Worm (Caenorhabditis elegans) whole organism, early embryonic: ENCODE measurements around the gene Y43F8B.22.

Experiments
- B0310.2 ChIP-seq: sonication (generic microtip); optimal IDR thresholded peaks from 2 replicates; lab custom pipeline; 2016; ENCODE audit warnings: mild to moderate bottlenecking, missing genetic modification characterization, missing compliant biosample characterization
- F13C5.2 ChIP-seq: sonication (generic microtip); optimal IDR thresholded peaks from 2 replicates; lab custom pipeline; 2017; ENCODE audit warnings: mild to moderate bottlenecking, missing genetic modification characterization, inconsistent platforms, missing compliant biosample characterization
- aly-1 ChIP-seq: sonication (generic microtip); optimal IDR thresholded peaks from 2 replicates; lab custom pipeline; 2016; ENCODE audit warnings: missing genetic modification characterization, missing compliant biosample characterization
- ama-1 ChIP-seq: fragments of 150-350 bp; optimal IDR thresholded peaks from 2 replicates; lab custom pipeline; 2014
- ceh-13 ChIP-seq: fragments of 200-800 bp; sonication (Bioruptor generic); optimal IDR thresholded peaks from 2 replicates; lab custom pipeline; 2018; ENCODE audit warnings: mild to moderate bottlenecking, missing genetic modification characterization, missing compliant biosample characterization
- ceh-36 ChIP-seq: sonication (generic microtip); optimal IDR thresholded peaks from 2 replicates; lab custom pipeline; 2016; ENCODE audit warnings: missing genetic modification characterization, inconsistent platforms, missing compliant biosample characterization
- ets-7 ChIP-seq: sonication (generic microtip); optimal IDR thresholded peaks from 2 replicates; lab custom pipeline; 2016; ENCODE audit warnings: missing genotype, missing genetic modification characterization, missing compliant biosample characterization
- flt-1 ChIP-seq: fragments of 200-800 bp; sonication (Bioruptor generic); IDR thresholded peaks from 2 replicates; pipeline ENCODE4 v1.3.6; 2022; ENCODE audit warnings: missing genetic modification characterization, missing compliant biosample characterization
- hmbx-1 ChIP-seq: sonication (generic microtip); optimal IDR thresholded peaks from 2 replicates; lab custom pipeline; 2016; ENCODE audit warnings: mild to moderate bottlenecking, missing genetic modification characterization, missing compliant biosample characterization
- hmg-4 ChIP-seq: fragments of 200-800 bp; sonication (Bioruptor generic); optimal IDR thresholded peaks from 2 replicates; lab custom pipeline; 2018; ENCODE audit warnings: mild to moderate bottlenecking, missing genetic modification characterization, missing compliant biosample characterization
- hnd-1 ChIP-seq: sonication (generic microtip); optimal IDR thresholded peaks from 2 replicates; lab custom pipeline; 2016; ENCODE audit warnings: missing genetic modification characterization, missing compliant biosample characterization
- pes-1 ChIP-seq: fragments of 200-800 bp; sonication (Bioruptor generic); IDR thresholded peaks from 2 replicates; pipeline ENCODE4 v1.3.6; 2022; ENCODE audit warnings: missing genetic modification reagents, missing genetic modification characterization, missing compliant biosample characterization
- scrt-1 ChIP-seq: fragments of 200-800 bp; sonication (Bioruptor generic); IDR thresholded peaks from 2 replicates; pipeline ENCODE4 v1.3.6; 2022; ENCODE audit warnings: missing genetic modification characterization, missing compliant biosample characterization
- sea-1 ChIP-seq: fragments of 200-800 bp; sonication (Bioruptor generic); conservative IDR thresholded peaks from 2 replicates; pipeline ENCODE4 v1.3.6; 2022; ENCODE audit warnings: missing genetic modification characterization, missing compliant biosample characterization
- tbx-11 ChIP-seq: fragments of 200-800 bp; sonication (Bioruptor generic); IDR thresholded peaks from 2 replicates; pipeline ENCODE4 v1.3.6; 2022; ENCODE audit warnings: missing genetic modification characterization, missing compliant biosample characterization
- tbx-37 ChIP-seq: fragments of 200-800 bp; sonication (Bioruptor generic); conservative IDR thresholded peaks from 2 replicates; pipeline ENCODE4 v1.3.6; 2022; ENCODE audit warnings: missing genetic modification reagents, missing genetic modification characterization, missing compliant biosample characterization
- tra-4 ChIP-seq: sonication (generic microtip); optimal IDR thresholded peaks from 2 replicates; lab custom pipeline; 2017; ENCODE audit warnings: missing genetic modification characterization, missing compliant biosample characterization

Y43F8B.22 gene

DNA sequence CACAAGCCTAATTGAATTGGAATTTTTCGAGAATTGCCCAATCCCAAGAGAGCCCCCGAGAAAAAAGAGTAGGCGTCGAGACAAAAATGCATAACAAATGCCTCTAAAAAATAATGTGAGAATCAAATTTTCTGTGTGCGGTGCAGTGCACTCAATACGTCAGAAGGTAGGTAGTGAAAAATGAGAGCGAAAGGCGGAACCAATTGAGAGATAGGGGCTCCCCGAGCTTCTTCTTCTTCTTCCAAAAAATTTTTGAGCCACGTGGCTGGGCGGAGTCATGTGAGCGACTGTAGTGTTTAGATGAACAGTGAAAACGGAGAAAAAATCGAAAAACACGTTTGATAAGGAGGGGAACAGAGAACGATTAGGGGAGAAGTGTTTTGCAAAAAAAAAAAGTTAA lies 41.9 kb downstream of the Y43F8B.22 start:
- TF ChIP-seq ceh-36 (tag; lab: Kevin White, UChicago) (no peak), ama-1 (lab: Kevin White, UChicago) (no peak), sea-1 (GFP tag; lab: Robert Waterston, UW) (no peak), pes-1 (GFP tag; lab: Robert Waterston, UW) (no peak), hmg-4 (no peak), F13C5.2 (tag; lab: Kevin White, UChicago) (no peak)

ce11 chrV:19526197-19526596 lies 43.6 kb downstream of the Y43F8B.22 start:
- TF ChIP-seq tbx-11 (GFP tag; lab: Robert Waterston, UW) (no peak), pes-1 (GFP tag; lab: Robert Waterston, UW) (no peak), tbx-37 (GFP tag; lab: Robert Waterston, UW) (no peak), ceh-13 (GFP tag; lab: Kevin White, UChicago) (no peak), B0310.2 (tag; lab: Kevin White, UChicago) (no peak), tra-4 (tag; lab: Kevin White, UChicago) (no peak), ceh-36 (tag; lab: Kevin White, UChicago) (no peak), hmg-4 (no peak), F13C5.2 (tag; lab: Kevin White, UChicago) (no peak), hnd-1 (tag; lab: Kevin White, UChicago) (no peak), ets-7 (tag; lab: Kevin White, UChicago) (no peak), hmbx-1 (tag; lab: Kevin White, UChicago) (no peak), sea-1 (GFP tag; lab: Robert Waterston, UW) (no peak)

DNA sequence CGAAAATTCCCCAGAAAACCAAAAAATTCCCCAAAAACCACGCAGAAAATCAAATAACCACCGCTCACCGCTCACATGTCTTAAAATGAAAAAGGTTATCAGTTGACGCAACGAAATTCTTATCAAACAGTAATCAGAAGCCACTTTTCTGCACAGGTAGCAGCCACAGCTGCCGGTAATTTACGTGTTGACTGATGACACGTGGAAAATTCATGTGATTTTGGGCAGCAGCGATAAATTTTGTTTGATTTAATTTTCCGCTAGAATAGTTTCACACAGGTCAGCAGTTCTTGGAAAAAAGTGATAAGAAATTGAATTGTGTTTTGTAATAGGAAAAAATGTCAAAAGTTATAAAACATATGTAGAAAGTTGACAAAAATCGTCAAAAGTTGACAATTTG lies 44.9 kb downstream of the Y43F8B.22 start:
- TF ChIP-seq scrt-1: no peak
- no peak for TF ChIP-seq tra-4 (tag; lab: Kevin White, UChicago)
- no peak for TF ChIP-seq flt-1 (GFP tag; lab: Robert Waterston, UW)
- no peak for TF ChIP-seq tbx-37 (GFP tag; lab: Robert Waterston, UW)
- no peak for TF ChIP-seq ceh-36 (tag; lab: Kevin White, UChicago)
- TF ChIP-seq F13C5.2 (tag; lab: Kevin White, UChicago): no peak
- no peak for TF ChIP-seq aly-1
- TF ChIP-seq tbx-11 (GFP tag; lab: Robert Waterston, UW): no peak

DNA sequence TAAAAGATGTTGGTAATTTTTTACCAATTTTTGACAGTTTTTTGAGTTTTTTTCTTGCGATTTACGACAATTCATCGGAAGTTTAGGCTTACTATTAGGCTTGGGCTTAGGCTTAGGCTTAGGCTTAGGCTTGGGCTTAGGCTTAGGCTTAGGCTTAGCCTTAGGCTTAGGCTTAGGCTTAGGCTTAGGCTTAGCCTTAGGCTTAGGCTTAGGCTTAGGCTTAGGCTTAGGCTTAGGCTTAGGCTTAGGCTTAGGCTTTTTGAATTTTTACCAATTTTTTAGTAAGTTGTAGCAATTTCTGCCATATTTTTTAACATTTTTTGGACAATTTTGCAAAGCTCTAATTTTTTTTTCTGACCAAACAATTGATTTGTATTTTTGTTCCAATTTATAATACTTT lies 45.9 kb downstream of the Y43F8B.22 start:
- peak; percentile 70 for TF ChIP-seq ceh-36 (tag; lab: Kevin White, UChicago)

ce11 chrV:19529168-19529567 lies 46.5 kb downstream of the Y43F8B.22 start:
- no peak for TF ChIP-seq tra-4 (tag; lab: Kevin White, UChicago)
- TF ChIP-seq hmg-4: peak; percentile 42

DNA sequence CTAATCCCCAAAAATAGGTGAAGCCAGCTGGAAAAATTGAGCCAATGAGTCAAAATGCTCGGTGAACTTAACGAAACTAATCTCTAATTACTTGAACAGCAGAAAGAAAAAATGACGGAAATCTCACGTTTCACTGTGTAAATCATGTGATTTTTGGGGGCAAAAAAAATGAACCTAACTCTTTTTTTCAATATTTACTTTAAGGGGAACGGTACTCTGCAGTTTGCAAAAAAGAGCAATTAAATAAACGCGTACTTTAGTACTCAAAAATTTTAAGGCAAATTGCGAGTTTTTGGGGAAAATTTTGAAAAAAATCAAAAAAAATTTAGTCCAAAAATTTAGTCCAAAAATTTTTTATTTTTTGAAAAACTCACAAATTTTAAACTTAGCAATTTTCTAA lies 48.4 kb downstream of the Y43F8B.22 start:
- no peak for TF ChIP-seq hmg-4
- no peak for TF ChIP-seq sea-1 (GFP tag; lab: Robert Waterston, UW)
